Worm (Caenorhabditis elegans): ENCODE results near the gene fbxb-79.

The fbxb-79 gene

DNA sequence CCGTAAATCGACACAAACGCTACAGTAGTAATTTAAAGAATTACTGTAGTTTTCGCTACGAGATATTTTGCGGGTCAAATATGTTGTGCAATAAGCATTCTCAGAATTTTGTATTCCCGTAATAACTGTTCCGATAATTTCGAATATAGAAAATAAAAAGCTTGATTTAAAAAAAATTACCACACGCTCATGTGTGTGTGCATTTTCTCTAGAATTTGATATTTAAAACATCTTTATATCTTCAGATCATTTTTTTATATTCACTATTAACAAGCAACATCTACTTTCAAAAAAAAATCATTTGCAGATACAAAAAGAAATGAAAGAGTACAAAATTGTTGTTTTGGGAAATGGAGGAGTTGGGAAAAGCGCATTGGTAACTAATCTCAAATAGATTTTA is 12.3 kb downstream of the fbxb-79 start, which contains the start of gene rap-3:
rap-3 (plus strand) TSS at position 301 of the 400 bp plus-strand sequence.
- TF ChIP-seq nhr-28 (tag; optimal IDR thresholded peaks at IDR 0.05) (no peak), ces-1 (GFP tag; optimal IDR thresholded peaks at IDR 0.05) (no peak)

DNA sequence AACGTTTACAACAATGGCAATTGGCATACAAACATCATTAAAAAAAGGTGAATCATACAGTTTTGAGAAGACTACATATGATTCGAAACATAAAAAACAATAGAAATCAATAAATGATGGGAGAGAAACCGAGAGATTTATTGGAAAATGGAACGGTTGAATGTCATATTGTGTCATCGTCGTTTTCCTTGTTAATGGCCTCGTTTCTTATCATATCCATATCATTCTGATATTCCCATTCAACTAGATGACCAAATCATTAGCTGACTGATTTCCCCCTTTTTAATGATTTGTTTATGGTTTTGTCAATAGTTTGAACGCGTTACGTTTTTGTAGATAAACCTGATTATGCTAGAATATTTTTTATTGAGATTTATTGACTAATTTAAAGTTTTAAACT is 14.5 kb downstream of the fbxb-79 start:
- no peak for TF ChIP-seq ceh-44 (GFP tag; IDR thresholded peaks at IDR 0.05)
- TF ChIP-seq nhr-28 (tag; optimal IDR thresholded peaks at IDR 0.05) = peak; percentile 45

DNA sequence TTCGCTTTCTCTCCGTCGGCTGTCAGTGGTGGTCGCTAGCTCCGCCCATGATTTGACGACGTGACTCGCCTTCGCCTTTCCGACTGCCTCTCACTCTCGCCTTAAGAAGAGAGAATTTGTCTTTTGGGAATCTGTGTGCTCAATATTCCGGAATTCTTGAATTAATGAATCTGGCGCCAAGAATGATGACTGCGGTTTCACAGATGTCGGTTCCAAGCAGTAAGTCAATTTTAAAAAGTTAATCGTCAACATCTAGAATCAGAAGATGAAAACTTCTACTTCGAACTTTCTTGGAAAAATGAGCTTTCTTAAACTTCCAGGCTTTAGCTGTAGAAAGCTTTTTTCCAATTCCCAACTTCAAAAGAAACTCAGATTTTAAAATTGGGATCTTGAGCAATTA is 19.7 kb downstream of the fbxb-79 start, which contains the start of gene nhr-67:
nhr-67 (plus strand) TSS at position 97 of the 400 bp plus-strand sequence.
- no peak for TF ChIP-seq daf-12 (tag; optimal IDR thresholded peaks at IDR 0.05)
- peak in 1 of 2 experiments; percentile 43 for TF ChIP-seq unc-62 (GFP tag; optimal IDR thresholded peaks at IDR 0.05 in 1 of 2)
- no peak for TF ChIP-seq unc-62 (tag; optimal IDR thresholded peaks at IDR 0.05)
- TF ChIP-seq egl-43 (GFP tag; IDR thresholded peaks at IDR 0.05) = no peak
- TF ChIP-seq nhr-41 (GFP tag; IDR thresholded peaks at IDR 0.05) = no peak
- peak; percentile 98 for TF ChIP-seq aha-1 (tag)
- no peak for TF ChIP-seq lin-1 (GFP tag; IDR thresholded peaks at IDR 0.05)

DNA sequence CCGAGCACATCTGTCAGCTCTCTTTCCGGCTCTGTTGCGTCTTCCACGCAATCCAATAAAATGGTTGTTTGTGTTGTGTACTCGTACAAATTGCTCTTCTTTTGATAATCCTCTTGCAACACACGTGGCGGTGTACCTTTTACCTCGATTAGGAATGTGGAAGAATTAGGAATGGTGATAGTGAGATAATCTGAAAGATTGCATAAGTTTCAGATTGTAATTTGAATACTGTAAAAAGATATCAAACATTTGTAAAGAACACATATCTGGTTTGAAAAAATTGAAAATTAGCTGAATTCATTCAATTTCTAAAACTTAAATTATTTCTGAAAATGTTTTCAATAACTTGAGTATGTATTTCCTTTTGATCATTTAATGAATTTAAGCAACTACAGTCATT is 24.5 kb downstream of the fbxb-79 start, which contains the start of gene C08F8.6:
C08F8.6 (minus strand) TSS at position 101 of the 400 bp plus-strand sequence.
- no peak for TF ChIP-seq ceh-44 (GFP tag; IDR thresholded peaks at IDR 0.05)
- no peak for TF ChIP-seq dmd-8 (GFP tag; IDR thresholded peaks at IDR 0.05)
- TF ChIP-seq madf-9 (GFP tag; conservative IDR thresholded peaks at IDR 0.05) = no peak
- TF ChIP-seq F10B5.3 (tag; optimal IDR thresholded peaks at IDR 0.05) = no peak
- no peak for TF ChIP-seq T20F7.1 (GFP tag; optimal IDR thresholded peaks at IDR 0.05)
- no peak for TF ChIP-seq ceh-20 (GFP tag; IDR thresholded peaks at IDR 0.05)
- TF ChIP-seq set-16 (GFP tag; IDR thresholded peaks at IDR 0.05) = no peak
- TF ChIP-seq ceh-82 (tag; optimal IDR thresholded peaks at IDR 0.05) = no peak
- no peak for TF ChIP-seq dpl-1 (GFP tag; optimal IDR thresholded peaks at IDR 0.05)
- TF ChIP-seq ceh-32 (tag; optimal IDR thresholded peaks at IDR 0.05; ENCODE audit: poor library complexity) = no peak
- no peak for TF ChIP-seq arid-1 (GFP tag; conservative IDR thresholded peaks at IDR 0.05)
- TF ChIP-seq spr-3 (GFP tag; optimal IDR thresholded peaks at IDR 0.05) = no peak
- no peak for TF ChIP-seq Y75B8A.6 (GFP tag; IDR thresholded peaks at IDR 0.05)
- no peak for TF ChIP-seq madf-5 (GFP tag; IDR thresholded peaks at IDR 0.05)
- no peak for TF ChIP-seq dmd-9 (GFP tag; IDR thresholded peaks at IDR 0.05)

- TF ChIP-seq mes-2 (tag; optimal IDR thresholded peaks at IDR 0.05; ENCODE audit: poor library complexity, severe bottlenecking) (no peak), ztf-11 (tag; optimal IDR thresholded peaks at IDR 0.05) (no peak), T26A8.4 (GFP tag; IDR thresholded peaks at IDR 0.05) (no peak), mxl-2 (GFP tag; conservative IDR thresholded peaks at IDR 0.05) (no peak)
Measured at ce11 chrIV:11162451-11162850, 26.9 kb downstream of the fbxb-79 start, which contains the start of gene fbxb-9. TSS of gene fbxb-9 (minus strand) at chrIV:11162551.

DNA sequence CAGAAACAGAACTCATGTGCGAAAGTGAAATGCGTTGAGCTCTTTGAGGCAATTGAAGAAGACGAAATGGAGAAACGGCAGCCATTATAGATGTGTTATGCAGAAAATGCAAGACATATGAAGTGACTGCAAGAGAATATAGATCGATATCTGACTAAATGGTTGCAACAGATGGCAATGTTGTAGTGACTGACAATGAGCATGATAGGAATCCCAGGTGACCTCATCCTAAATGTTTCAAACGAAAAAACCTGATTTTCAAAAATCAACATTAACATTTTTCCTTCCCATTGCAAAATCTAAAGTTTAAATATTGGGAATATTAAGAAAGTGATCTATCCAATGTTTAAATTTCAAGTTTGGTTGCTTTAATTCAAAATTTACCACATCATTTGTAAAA is 28.6 kb downstream of the fbxb-79 start, which contains the start of gene C08F8.15:
C08F8.15 (minus strand) TSS at position 101 of the 400 bp plus-strand sequence.
- TF ChIP-seq ceh-82 (tag; optimal IDR thresholded peaks at IDR 0.05) = no peak
- no peak for TF ChIP-seq saeg-2 (GFP tag; IDR thresholded peaks at IDR 0.05)
- no peak for TF ChIP-seq ceh-20 (GFP tag; IDR thresholded peaks at IDR 0.05)
- TF ChIP-seq lim-7 (GFP tag; IDR thresholded peaks at IDR 0.05) = no peak
- TF ChIP-seq nhr-48 (tag; optimal IDR thresholded peaks at IDR 0.05) = no peak
- TF ChIP-seq hif-1 (tag; optimal IDR thresholded peaks at IDR 0.05) = no peak
- TF ChIP-seq hlh-11 (tag; optimal IDR thresholded peaks at IDR 0.05) = no peak
- TF ChIP-seq Y48G9A.11 (GFP tag; IDR thresholded peaks at IDR 0.05) = no peak
- no peak for TF ChIP-seq snpc-4 (tag; optimal IDR thresholded peaks at IDR 0.05)

All from whole organism, L4 larva.